Worm (Caenorhabditis elegans) whole organism, late embryonic: ENCODE results near the gene F21C10.6.

Experiments used
- C38D4.7 ChIP-seq: fragments of 200-800 bp; sonication (Bioruptor generic); optimal IDR thresholded peaks from 2 replicates; lab custom pipeline; 2018; ENCODE audit warnings: mild to moderate bottlenecking, missing genetic modification characterization, moderate library complexity, missing compliant biosample characterization
- ama-1 ChIP-seq: fragments of 150-350 bp; optimal IDR thresholded peaks from 2 replicates; lab custom pipeline; 2014
- ceh-48 ChIP-seq: sonication (generic microtip); optimal IDR thresholded peaks from 2 replicates; lab custom pipeline; 2016; ENCODE audit warnings: missing genetic modification characterization, inconsistent platforms, missing compliant biosample characterization
- ceh-6 ChIP-seq: fragments of 200-800 bp; sonication (Bioruptor generic); optimal IDR thresholded peaks from 2 replicates; lab custom pipeline; 2018; ENCODE audit warnings: mild to moderate bottlenecking, missing genetic modification characterization, missing compliant biosample characterization
- dmd-4 ChIP-seq: sonication (generic microtip); optimal IDR thresholded peaks from 2 replicates; lab custom pipeline; 2016; ENCODE audit warnings: borderline replicate concordance, missing genetic modification characterization, missing compliant biosample characterization
- elt-4 ChIP-seq: sonication (generic microtip); optimal IDR thresholded peaks from 2 replicates; lab custom pipeline; 2016; ENCODE audit warnings: missing genetic modification characterization, missing compliant biosample characterization
- fkh-10 ChIP-seq: fragments of 150-350 bp; optimal IDR thresholded peaks from 2 replicates; lab custom pipeline; 2014; ENCODE audit warnings: missing biosample characterization, missing genetic modification reagents, missing genetic modification characterization
- nhr-232 ChIP-seq: sonication (generic microtip); optimal IDR thresholded peaks from 2 replicates; lab custom pipeline; 2016; ENCODE audit warnings: missing genetic modification characterization, missing compliant biosample characterization
- pag-3 ChIP-seq: sonication (generic microtip); optimal IDR thresholded peaks from 2 replicates; lab custom pipeline; 2016; ENCODE audit warnings: missing compliant biosample characterization, missing genetic modification characterization, borderline replicate concordance
- rnt-1 ChIP-seq: sonication (generic microtip); optimal IDR thresholded peaks from 2 replicates; lab custom pipeline; 2016; ENCODE audit warnings: missing genetic modification characterization, missing compliant biosample characterization
- ttx-3 ChIP-seq: sonication (generic microtip); optimal IDR thresholded peaks from 2 replicates; lab custom pipeline; 2016; ENCODE audit warnings: missing genetic modification reagents, missing genetic modification characterization, missing compliant biosample characterization
- unc-3 ChIP-seq, 2 experiments: fragments of 200-800 bp in 1 of 2; sonication (Bioruptor generic) in 1 of 2; sonication (generic microtip) in 1 of 2; conservative IDR thresholded peaks in 1 of 2; optimal IDR thresholded peaks in 1 of 2; 2 replicates each; pipeline versions ENCODE4 v1.3.6 to Lab custom; 2016 to 2022; ENCODE audit warnings: missing compliant biosample characterization in 2 of 2, missing genetic modification characterization in 2 of 2, missing genetic modification reagents in 1 of 2
- unc-55 ChIP-seq: sonication (generic microtip); optimal IDR thresholded peaks from 2 replicates; lab custom pipeline; 2017; ENCODE audit warnings: missing biosample characterization, missing genetic modification reagents, missing genetic modification characterization
- zip-5 ChIP-seq: sonication (generic microtip); optimal IDR thresholded peaks from 2 replicates; lab custom pipeline; 2016; ENCODE audit warnings: missing genetic modification characterization, missing compliant biosample characterization

DNA sequence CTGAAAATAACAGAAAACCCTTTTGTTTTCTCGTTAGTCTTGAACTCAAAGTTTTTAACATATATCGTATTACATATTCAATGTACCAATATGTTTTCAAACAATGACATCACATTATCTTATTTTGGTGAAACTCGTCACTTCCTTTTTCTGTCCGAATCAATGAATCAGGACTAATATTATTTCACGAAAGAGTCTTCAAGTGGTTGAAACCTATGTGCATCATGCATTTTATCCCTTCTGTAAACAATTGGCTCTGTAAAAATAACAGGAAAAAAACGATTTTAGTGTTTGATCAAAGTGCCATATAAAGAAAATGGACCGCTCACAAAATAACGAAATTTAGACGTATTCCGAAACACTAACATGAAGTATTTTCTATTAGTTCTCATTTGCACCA is 16.1 kb upstream of the F21C10.6 start, which contains the start of gene F21C10.18:
- no peak for TF ChIP-seq pag-3 (tag; lab: Kevin White, UChicago)
- TF ChIP-seq zip-5 (tag; lab: Kevin White, UChicago) = no peak
- no peak for TF ChIP-seq ama-1 (lab: Kevin White, UChicago)
- TF ChIP-seq fkh-10 = no peak
- TF ChIP-seq nhr-232 (tag; lab: Kevin White, UChicago) = no peak
- TF ChIP-seq ttx-3 (tag; lab: Kevin White, UChicago) = no peak
- no peak for TF ChIP-seq rnt-1 (tag; lab: Kevin White, UChicago)
- TF ChIP-seq unc-55 (GFP tag; lab: Kevin White, UChicago) = no peak
- no peak for TF ChIP-seq elt-4 (tag; lab: Kevin White, UChicago)
- no peak for TF ChIP-seq ceh-6
- TF ChIP-seq ceh-48 (tag; lab: Kevin White, UChicago) = no peak
- TF ChIP-seq C38D4.7 (GFP tag; lab: Kevin White, UChicago) = no peak
- no peak for TF ChIP-seq dmd-4 (tag; lab: Kevin White, UChicago)
- no peak for TF ChIP-seq unc-3 (GFP tag; conservative IDR thresholded peaks at IDR 0.05; lab: Robert Waterston, UW)
- no peak for TF ChIP-seq unc-3 (tag; optimal IDR thresholded peaks at IDR 0.05; lab: Kevin White, UChicago)
